Worm (Caenorhabditis elegans) whole organism, L4 larva: ENCODE data around the gene mrpl-36.

Source experiments
- F10B5.3 ChIP-seq: sonication (generic microtip); optimal IDR thresholded peaks from 2 replicates; lab custom pipeline; 2016; ENCODE audit warnings: mild to moderate bottlenecking, missing genetic modification characterization, missing compliant biosample characterization
- F44E2.7 ChIP-seq: fragments of 200-800 bp; sonication (Bioruptor generic); IDR thresholded peaks from 2 replicates; pipeline ENCODE4 v2.1.2; 2022; ENCODE audit warnings: missing genetic modification characterization, missing compliant biosample characterization
- F49E8.2 ChIP-seq: sonication (generic microtip); optimal IDR thresholded peaks from 2 replicates; lab custom pipeline; 2016; ENCODE audit warnings: missing compliant biosample characterization, mild to moderate bottlenecking, missing genetic modification characterization, borderline replicate concordance
- T20F7.1 ChIP-seq: fragments of 200-800 bp; sonication (Bioruptor generic); optimal IDR thresholded peaks from 2 replicates; lab custom pipeline; 2018; ENCODE audit warnings: mild to moderate bottlenecking, missing genetic modification characterization, missing compliant biosample characterization
- T26A8.4 ChIP-seq: fragments of 200-800 bp; sonication (Bioruptor generic); IDR thresholded peaks from 2 replicates; pipeline ENCODE4 v1.3.6; 2022; ENCODE audit warnings: missing genetic modification characterization, missing compliant biosample characterization
- Y48G9A.11 ChIP-seq: fragments of 200-800 bp; sonication (Bioruptor generic); IDR thresholded peaks from 2 replicates; pipeline ENCODE4 v1.3.6; 2022; ENCODE audit warnings: missing genetic modification reagents, missing genetic modification characterization, missing compliant biosample characterization
- aha-1 ChIP-seq: fragments of 150-350 bp; peaks from one replicate; lab custom pipeline; 2014; ENCODE audit warnings: missing biosample characterization, missing genetic modification characterization
- ama-1 ChIP-seq: fragments of 150-350 bp; optimal IDR thresholded peaks from 2 replicates; lab custom pipeline; 2014; ENCODE audit warnings: inconsistent platforms, mixed read lengths
- arid-1 ChIP-seq: fragments of 200-800 bp; sonication (Bioruptor generic); conservative IDR thresholded peaks from 2 replicates; pipeline ENCODE4 v1.3.6; 2022; ENCODE audit warnings: missing genetic modification reagents, missing genetic modification characterization, missing compliant biosample characterization
- attf-4 ChIP-seq: sonication (generic microtip); optimal IDR thresholded peaks from 3 replicates; lab custom pipeline; 2017; ENCODE audit warnings: missing biosample characterization, missing genetic modification characterization
- ceh-20 ChIP-seq: fragments of 200-800 bp; sonication (Bioruptor generic); IDR thresholded peaks from 2 replicates; pipeline ENCODE4 v1.3.6; 2022; ENCODE audit warnings: missing genetic modification reagents, missing genetic modification characterization, missing compliant biosample characterization
- ceh-32 ChIP-seq: sonication (generic microtip); optimal IDR thresholded peaks from 2 replicates; lab custom pipeline; 2016; ENCODE audit warnings: mild to moderate bottlenecking, missing genetic modification characterization, missing compliant biosample characterization; ENCODE audit not compliant: poor library complexity
- ceh-62 ChIP-seq: sonication (generic microtip); optimal IDR thresholded peaks from 2 replicates; lab custom pipeline; 2017; ENCODE audit warnings: missing biosample characterization, missing genetic modification characterization
- ceh-82 ChIP-seq: sonication (generic microtip); optimal IDR thresholded peaks from 2 replicates; lab custom pipeline; 2017; ENCODE audit warnings: missing biosample characterization, missing genetic modification characterization
- daf-16 ChIP-seq, 3 experiments: sonication (generic microtip); optimal IDR thresholded peaks; 2 replicates each; lab custom pipeline; 2016 to 2017; ENCODE audit warnings: missing genetic modification characterization in 3 of 3, missing genetic modification reagents in 3 of 3, mild to moderate bottlenecking in 2 of 3, missing compliant biosample characterization in 2 of 3, missing biosample characterization in 1 of 3, moderate library complexity in 1 of 3
- dmd-6 ChIP-seq: fragments of 200-800 bp; sonication (Bioruptor generic); IDR thresholded peaks from 2 replicates; pipeline ENCODE4 v1.3.6; 2022; ENCODE audit warnings: missing genetic modification reagents, missing genetic modification characterization, missing compliant biosample characterization
- dmd-9 ChIP-seq: fragments of 200-800 bp; sonication (Bioruptor generic); IDR thresholded peaks from 2 replicates; pipeline ENCODE4 v1.3.6; 2022; ENCODE audit warnings: missing genetic modification reagents, missing genetic modification characterization, missing compliant biosample characterization
- dpl-1 ChIP-seq: fragments of 150-350 bp; optimal IDR thresholded peaks from 2 replicates; lab custom pipeline; 2014; ENCODE audit warnings: missing biosample characterization, missing genetic modification reagents, missing genetic modification characterization
- duxl-1 ChIP-seq: sonication (generic microtip); optimal IDR thresholded peaks from 2 replicates; lab custom pipeline; 2016; ENCODE audit warnings: mild to moderate bottlenecking, missing genetic modification characterization, moderate library complexity, missing compliant biosample characterization; ENCODE audit not compliant: poor library complexity
- fkh-10 ChIP-seq: fragments of 150-350 bp; optimal IDR thresholded peaks from 2 replicates; lab custom pipeline; 2014; ENCODE audit warnings: missing biosample characterization, missing genetic modification reagents, missing genetic modification characterization
- hlh-30 ChIP-seq: sonication (generic microtip); optimal IDR thresholded peaks from 2 replicates; lab custom pipeline; 2017; ENCODE audit warnings: antibody characterized with exemption, mild to moderate bottlenecking, missing genetic modification characterization, missing compliant biosample characterization; ENCODE audit not compliant: insufficient read depth
- hmg-1.1 ChIP-seq: fragments of 200-800 bp; sonication (Bioruptor generic); IDR thresholded peaks from 2 replicates; pipeline ENCODE4 v1.3.6; 2022; ENCODE audit warnings: missing genetic modification reagents, missing genetic modification characterization, missing compliant biosample characterization
- jun-1 ChIP-seq: fragments of 150-350 bp; optimal IDR thresholded peaks from 2 replicates; lab custom pipeline; 2014; ENCODE audit warnings: missing biosample characterization, missing genetic modification reagents, missing genetic modification characterization
- lin-13 ChIP-seq: fragments of 150-350 bp; optimal IDR thresholded peaks from 2 replicates; lab custom pipeline; 2014; ENCODE audit warnings: missing biosample characterization, missing genetic modification reagents, missing genetic modification characterization
- lin-15B ChIP-seq: fragments of 150-350 bp; sonication (generic microtip); optimal IDR thresholded peaks from 3 replicates; lab custom pipeline; 2014; ENCODE audit warnings: missing biosample characterization, missing genetic modification characterization
- lin-39 ChIP-seq: fragments of 150-350 bp; optimal IDR thresholded peaks from 2 replicates; lab custom pipeline; 2014; ENCODE audit warnings: missing biosample characterization, missing genetic modification reagents, missing genetic modification characterization
- lir-3 ChIP-seq: sonication (generic microtip); optimal IDR thresholded peaks from 2 replicates; lab custom pipeline; 2016; ENCODE audit warnings: mild to moderate bottlenecking, missing genetic modification characterization, missing compliant biosample characterization
- lsy-2 ChIP-seq, 2 experiments: fragments of 150-350 bp in 1 of 2; sonication (generic microtip) in 1 of 2; optimal IDR thresholded peaks; 2 replicates each; lab custom pipeline; 2014 to 2017; ENCODE audit warnings: missing biosample characterization in 2 of 2, missing genetic modification characterization in 2 of 2
- madf-5 ChIP-seq, 2 experiments: fragments of 200-800 bp; sonication (Bioruptor generic); IDR thresholded peaks; 2 replicates each; pipeline ENCODE4 v1.3.6; 2022; ENCODE audit warnings: missing compliant biosample characterization in 2 of 2, missing genetic modification characterization in 2 of 2
- mdl-1 ChIP-seq, 2 experiments: fragments of 150-350 bp in 1 of 2; sonication (generic microtip) in 1 of 2; optimal IDR thresholded peaks; 2 replicates each; lab custom pipeline; 2014 to 2017; ENCODE audit warnings: missing biosample characterization in 2 of 2, missing genetic modification characterization in 2 of 2
- mes-2 ChIP-seq: sonication (generic microtip); optimal IDR thresholded peaks from 2 replicates; lab custom pipeline; 2016; ENCODE audit warnings: missing genotype, mild to moderate bottlenecking, missing genetic modification characterization, missing compliant biosample characterization; ENCODE audit not compliant: poor library complexity, severe bottlenecking
- mxl-3 ChIP-seq: fragments of 200-800 bp; sonication (Bioruptor generic); optimal IDR thresholded peaks from 2 replicates; lab custom pipeline; 2018; ENCODE audit warnings: mild to moderate bottlenecking, missing genetic modification characterization, missing compliant biosample characterization
- nhr-10 ChIP-seq: fragments of 150-350 bp; optimal IDR thresholded peaks from 2 replicates; lab custom pipeline; 2014; ENCODE audit warnings: missing biosample characterization, missing genetic modification characterization
- nhr-102 ChIP-seq: sonication (generic microtip); optimal IDR thresholded peaks from 2 replicates; lab custom pipeline; 2016; ENCODE audit warnings: mild to moderate bottlenecking, missing genetic modification characterization, moderate library complexity, missing compliant biosample characterization
- nhr-42 ChIP-seq: fragments of 200-800 bp; sonication (Bioruptor generic); IDR thresholded peaks from 2 replicates; pipeline ENCODE4 v1.3.6; 2022; ENCODE audit warnings: missing genetic modification characterization, missing compliant biosample characterization
- rbr-2 ChIP-seq: sonication (generic microtip); optimal IDR thresholded peaks from 2 replicates; lab custom pipeline; 2016; ENCODE audit warnings: missing genotype, missing genetic modification characterization, missing compliant biosample characterization
- sdz-12 ChIP-seq: fragments of 200-800 bp; sonication (Bioruptor generic); optimal IDR thresholded peaks from 2 replicates; lab custom pipeline; 2018; ENCODE audit warnings: mild to moderate bottlenecking, missing genetic modification characterization, missing compliant biosample characterization
- snpc-4 ChIP-seq: fragments of 150-350 bp; optimal IDR thresholded peaks from 2 replicates; lab custom pipeline; 2014; ENCODE audit warnings: missing biosample characterization, missing genetic modification characterization
- spr-1 ChIP-seq: sonication (generic microtip); optimal IDR thresholded peaks from 2 replicates; lab custom pipeline; 2016; ENCODE audit warnings: mild to moderate bottlenecking, missing genetic modification characterization, missing compliant biosample characterization
- spr-3 ChIP-seq: fragments of 200-800 bp; sonication (Bioruptor generic); optimal IDR thresholded peaks from 2 replicates; lab custom pipeline; 2018; ENCODE audit warnings: mild to moderate bottlenecking, missing genetic modification characterization, missing compliant biosample characterization
- tag-97 ChIP-seq: fragments of 200-800 bp; sonication (Bioruptor generic); IDR thresholded peaks from 2 replicates; pipeline ENCODE4 v1.3.6; 2022; ENCODE audit warnings: missing genetic modification characterization, missing compliant biosample characterization
- tra-1 ChIP-seq: fragments of 200-800 bp; sonication (Bioruptor generic); IDR thresholded peaks from 2 replicates; pipeline ENCODE4 v1.3.6; 2022; ENCODE audit warnings: missing genetic modification reagents, missing genetic modification characterization, missing compliant biosample characterization

Gene mrpl-36

DNA sequence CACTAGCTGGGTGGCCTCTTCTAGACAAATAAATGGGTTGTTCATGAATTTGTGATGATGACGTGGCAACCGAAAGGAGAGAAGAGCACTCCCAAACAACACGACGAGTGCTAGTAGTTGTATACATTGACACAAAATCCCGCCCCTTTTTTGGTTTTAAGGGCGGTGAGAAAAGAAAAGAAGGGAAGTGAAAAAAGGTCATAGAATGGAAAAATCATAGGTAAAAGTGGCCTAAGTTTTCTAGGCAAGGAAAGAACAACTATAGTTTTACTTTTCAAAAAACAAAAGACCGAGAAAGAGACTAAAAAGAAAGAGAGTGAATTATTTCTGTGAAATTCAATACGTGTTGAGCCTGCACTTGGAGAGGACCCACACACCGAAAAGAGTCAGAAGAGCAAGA lies 30.9 kb upstream of the mrpl-36 start, which contains the start of gene ZK757.2:
Gene ZK757.2 (minus strand): TSS at position 101 of the 400 bp plus-strand sequence.
- TF ChIP-seq T26A8.4 (GFP tag; lab: Robert Waterston, UW) = no peak
- no peak for TF ChIP-seq arid-1 (GFP tag; lab: Robert Waterston, UW)
- no peak for TF ChIP-seq hmg-1.1 (GFP tag; lab: Robert Waterston, UW)

- TF ChIP-seq F10B5.3 (tag; lab: Kevin White, UChicago) = no peak
- no peak for TF ChIP-seq lin-13 (GFP tag; lab: Kevin White, UChicago)
- no peak for TF ChIP-seq duxl-1 (tag; lab: Kevin White, UChicago)
- TF ChIP-seq nhr-10 (tag; lab: Kevin White, UChicago) = no peak
- TF ChIP-seq attf-4 (tag; lab: Kevin White, UChicago) = no peak
- no peak for TF ChIP-seq lin-15B (tag; lab: Kevin White, UChicago)
Observed at ce11 chrIII:9876951-9877350, 29.0 kb upstream of the mrpl-36 start, which contains the start of gene ZK757.10. Gene ZK757.10, plus strand, starts transcription at chrIII:9877251.

- TF ChIP-seq aha-1 (tag; lab: Kevin White, UChicago) (no peak), spr-3 (GFP tag; lab: Kevin White, UChicago) (no peak), ama-1 (lab: Kevin White, UChicago) (no peak), madf-5 (GFP tag; IDR thresholded peaks at IDR 0.05; lab: Robert Waterston, UW) (no peak), duxl-1 (tag; lab: Kevin White, UChicago) (no peak), lir-3 (tag; lab: Kevin White, UChicago) (no peak), tra-1 (no peak), mes-2 (tag; lab: Kevin White, UChicago) (no peak), fkh-10 (GFP tag; lab: Kevin White, UChicago) (no peak), snpc-4 (tag; lab: Kevin White, UChicago) (no peak)
Observed at ce11 chrIII:9874515-9874914, 26.6 kb upstream of the mrpl-36 start.

ce11 chrIII:9871032-9871431 lies 23.1 kb upstream of the mrpl-36 start, which contains the start of gene ZK757.1:
Gene ZK757.1, minus strand, starts transcription at chrIII:9871132.
- TF ChIP-seq mxl-3 (GFP tag; lab: Kevin White, UChicago) = no peak
- TF ChIP-seq dmd-6 (GFP tag; lab: Robert Waterston, UW) = no peak
- no peak for TF ChIP-seq spr-1 (tag; lab: Kevin White, UChicago)
- TF ChIP-seq, all 104 proteins: peak for 0

DNA sequence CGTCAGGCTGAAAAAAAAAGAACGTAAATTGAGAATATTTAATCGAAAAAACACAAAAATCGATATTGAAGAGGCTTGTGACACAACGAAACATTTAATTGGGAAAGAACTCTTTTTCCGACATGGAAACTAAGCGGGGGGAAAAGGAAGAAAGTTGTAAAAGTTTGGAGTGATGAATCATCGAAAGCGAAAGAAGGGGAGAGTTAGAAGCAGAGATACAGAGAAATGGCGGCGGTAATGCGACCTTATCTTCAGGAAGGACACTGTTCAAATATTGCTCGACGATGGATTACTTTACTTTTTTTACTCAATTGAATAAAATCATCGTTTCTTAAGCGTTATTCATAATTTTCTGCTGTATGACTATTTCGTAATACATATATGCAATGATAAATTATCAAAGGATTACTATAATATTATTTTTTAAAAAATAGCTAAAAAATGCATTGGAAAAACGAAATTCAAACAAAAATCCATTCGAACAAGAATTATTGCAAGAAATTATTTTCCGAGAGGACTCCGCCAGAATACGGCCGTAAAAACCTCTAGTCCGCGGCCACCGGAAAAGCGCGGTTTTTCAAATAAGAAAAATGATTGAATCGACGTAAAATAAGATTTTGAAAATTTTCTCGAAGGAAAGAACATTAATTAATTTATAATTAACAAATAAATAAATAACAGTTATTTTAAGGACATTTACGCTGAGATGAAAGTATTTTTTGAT lies 20.0 kb upstream of the mrpl-36 start, which contains the start of gene dhhc-4:
Gene dhhc-4 (minus strand): TSS at position 13 of the 724 bp plus-strand sequence.
- TF ChIP-seq jun-1 (tag; lab: Kevin White, UChicago) (no peak), tag-97 (0 out of 2 replicates have a peak, but pooled peaks have one; percentile 58), F49E8.2 (tag; lab: Kevin White, UChicago) (no peak), nhr-42 (no peak), T20F7.1 (GFP tag; lab: Kevin White, UChicago) (peak; percentile 11), mdl-1 (tag; optimal IDR thresholded peaks at IDR 0.05; lab: Kevin White, UChicago) (no peak), sdz-12 (GFP tag; lab: Kevin White, UChicago) (peak; percentile 54), ceh-82 (no peak), Y48G9A.11 (GFP tag; lab: Robert Waterston, UW) (peak; percentile 54; the same call in 1 of the 2 replicates), daf-16 (GFP tag; optimal IDR thresholded peaks at IDR 0.05; lab: Kevin White, UChicago) (peak in 1 of 2 experiments; percentile 10), daf-16 (tag; optimal IDR thresholded peaks at IDR 0.05; lab: Kevin White, UChicago) (no peak), ceh-32 (tag; lab: Kevin White, UChicago) (peak; percentile 19), ceh-20 (GFP tag; lab: Robert Waterston, UW) (no peak), nhr-102 (tag; lab: Kevin White, UChicago) (peak; percentile 57), dmd-9 (GFP tag; lab: Robert Waterston, UW) (peak; percentile 79), lin-39 (tag; lab: Kevin White, UChicago) (no peak), lsy-2 (tag; optimal IDR thresholded peaks at IDR 0.05; lab: Kevin White, UChicago) (peak in 1 of 2 experiments; percentile 71), dpl-1 (GFP tag; lab: Kevin White, UChicago) (peak; percentile 94), F44E2.7 (GFP tag; lab: Robert Waterston, UW) (no peak), ceh-62 (tag; lab: Kevin White, UChicago) (no peak), hlh-30 (tag; lab: Kevin White, UChicago) (peak; percentile 20), attf-4 (tag; lab: Kevin White, UChicago) (no peak), rbr-2 (tag; lab: Kevin White, UChicago) (peak; percentile 51)
